Worm (Caenorhabditis elegans) whole organism, late embryonic: ENCODE data around the gene F29F11.20.

Source experiments
- K09A11.1 ChIP-seq: sonication (generic microtip); optimal IDR thresholded peaks from 2 replicates; lab custom pipeline; 2017; ENCODE audit warnings: antibody characterized with exemption, mild to moderate bottlenecking, missing genetic modification characterization, missing compliant biosample characterization; ENCODE audit not compliant: insufficient read depth
- T23F11.4 ChIP-seq: fragments of 200-800 bp; sonication (Bioruptor generic); optimal IDR thresholded peaks from 2 replicates; lab custom pipeline; 2018; ENCODE audit warnings: mild to moderate bottlenecking, missing genetic modification characterization, missing compliant biosample characterization
- Y22D7AL.16 ChIP-seq: sonication (generic microtip); optimal IDR thresholded peaks from 2 replicates; lab custom pipeline; 2016; ENCODE audit warnings: missing genetic modification characterization, missing compliant biosample characterization
- ceh-14 ChIP-seq: sonication (generic microtip); optimal IDR thresholded peaks from 2 replicates; lab custom pipeline; 2016; ENCODE audit warnings: missing genotype, missing genetic modification characterization, missing compliant biosample characterization
- ceh-19 ChIP-seq: fragments of 200-800 bp; sonication (Bioruptor generic); optimal IDR thresholded peaks from 2 replicates; lab custom pipeline; 2018; ENCODE audit warnings: mild to moderate bottlenecking, missing genetic modification characterization, missing compliant biosample characterization
- ceh-24 ChIP-seq: sonication (generic microtip); optimal IDR thresholded peaks from 2 replicates; lab custom pipeline; 2016; ENCODE audit warnings: mild to moderate bottlenecking, missing genetic modification characterization, missing compliant biosample characterization
- ceh-30 ChIP-seq: fragments of 150-350 bp; optimal IDR thresholded peaks from 2 replicates; lab custom pipeline; 2014; ENCODE audit warnings: missing biosample characterization, missing genetic modification characterization
- ceh-48 ChIP-seq: sonication (generic microtip); optimal IDR thresholded peaks from 2 replicates; lab custom pipeline; 2016; ENCODE audit warnings: missing genetic modification characterization, inconsistent platforms, missing compliant biosample characterization
- ceh-9 ChIP-seq: sonication (generic microtip); optimal IDR thresholded peaks from 2 replicates; lab custom pipeline; 2016; ENCODE audit warnings: mild to moderate bottlenecking, missing genetic modification characterization, inconsistent platforms, missing compliant biosample characterization
- che-1 ChIP-seq: sonication (generic microtip); optimal IDR thresholded peaks from 2 replicates; lab custom pipeline; 2016; ENCODE audit warnings: mild to moderate bottlenecking, missing genetic modification characterization, missing compliant biosample characterization
- dmd-4 ChIP-seq: sonication (generic microtip); optimal IDR thresholded peaks from 2 replicates; lab custom pipeline; 2016; ENCODE audit warnings: borderline replicate concordance, missing genetic modification characterization, missing compliant biosample characterization
- elt-4 ChIP-seq: sonication (generic microtip); optimal IDR thresholded peaks from 2 replicates; lab custom pipeline; 2016; ENCODE audit warnings: missing genetic modification characterization, missing compliant biosample characterization
- ets-4 ChIP-seq: sonication (generic microtip); optimal IDR thresholded peaks from 2 replicates; lab custom pipeline; 2016; ENCODE audit warnings: missing genetic modification characterization, missing compliant biosample characterization
- eyg-1 ChIP-seq: sonication (generic microtip); optimal IDR thresholded peaks from 2 replicates; lab custom pipeline; 2016; ENCODE audit warnings: missing genotype, missing genetic modification characterization, missing compliant biosample characterization
- fax-1 ChIP-seq: sonication (generic microtip); optimal IDR thresholded peaks from 2 replicates; lab custom pipeline; 2016; ENCODE audit warnings: missing genotype, missing genetic modification characterization, missing compliant biosample characterization
- fkh-10 ChIP-seq: fragments of 150-350 bp; optimal IDR thresholded peaks from 2 replicates; lab custom pipeline; 2014; ENCODE audit warnings: missing biosample characterization, missing genetic modification reagents, missing genetic modification characterization
- fkh-6 ChIP-seq: sonication (generic microtip); optimal IDR thresholded peaks from 2 replicates; lab custom pipeline; 2016; ENCODE audit warnings: missing genetic modification characterization, missing compliant biosample characterization
- gmeb-2 ChIP-seq: sonication (generic microtip); optimal IDR thresholded peaks from 2 replicates; lab custom pipeline; 2016; ENCODE audit warnings: missing genetic modification characterization, inconsistent platforms, missing compliant biosample characterization
- hlh-15 ChIP-seq: sonication (generic microtip); optimal IDR thresholded peaks from 2 replicates; lab custom pipeline; 2016; ENCODE audit warnings: missing genetic modification characterization, missing compliant biosample characterization
- hlh-6 ChIP-seq: sonication (generic microtip); optimal IDR thresholded peaks from 2 replicates; lab custom pipeline; 2016; ENCODE audit warnings: missing genotype, missing genetic modification characterization, missing compliant biosample characterization
- hlh-8 ChIP-seq: sonication (generic microtip); optimal IDR thresholded peaks from 2 replicates; lab custom pipeline; 2016; ENCODE audit warnings: missing genotype, missing genetic modification characterization, missing compliant biosample characterization
- lim-6 ChIP-seq: sonication (generic microtip); optimal IDR thresholded peaks from 2 replicates; lab custom pipeline; 2016; ENCODE audit warnings: missing genetic modification characterization, missing compliant biosample characterization
- madf-2 ChIP-seq: sonication (generic microtip); optimal IDR thresholded peaks from 2 replicates; lab custom pipeline; 2017; ENCODE audit warnings: missing genetic modification characterization, missing compliant biosample characterization
- nhr-232 ChIP-seq: sonication (generic microtip); optimal IDR thresholded peaks from 2 replicates; lab custom pipeline; 2016; ENCODE audit warnings: missing genetic modification characterization, missing compliant biosample characterization
- npax-4 ChIP-seq: sonication (generic microtip); optimal IDR thresholded peaks from 2 replicates; lab custom pipeline; 2016; ENCODE audit warnings: missing genetic modification characterization, missing compliant biosample characterization
- pag-3 ChIP-seq: sonication (generic microtip); optimal IDR thresholded peaks from 2 replicates; lab custom pipeline; 2016; ENCODE audit warnings: missing compliant biosample characterization, missing genetic modification characterization, borderline replicate concordance
- pat-9 ChIP-seq: fragments of 200-800 bp; sonication (Bioruptor generic); optimal IDR thresholded peaks from 2 replicates; lab custom pipeline; 2018; ENCODE audit warnings: mild to moderate bottlenecking, missing genetic modification characterization, moderate library complexity, missing compliant biosample characterization
- pax-1 ChIP-seq: fragments of 150-350 bp; optimal IDR thresholded peaks from 2 replicates; lab custom pipeline; 2014; ENCODE audit warnings: missing biosample characterization, missing genetic modification characterization
- pha-2 ChIP-seq: sonication (generic microtip); optimal IDR thresholded peaks from 2 replicates; lab custom pipeline; 2017; ENCODE audit warnings: mild to moderate bottlenecking, missing genetic modification characterization, missing compliant biosample characterization
- pros-1 ChIP-seq: fragments of 150-350 bp; optimal IDR thresholded peaks from 2 replicates; lab custom pipeline; 2014; ENCODE audit warnings: missing biosample characterization, missing genetic modification reagents, missing genetic modification characterization
- ref-2 ChIP-seq: sonication (generic microtip); optimal IDR thresholded peaks from 2 replicates; lab custom pipeline; 2016; ENCODE audit warnings: missing genetic modification characterization, missing compliant biosample characterization
- rnt-1 ChIP-seq: sonication (generic microtip); optimal IDR thresholded peaks from 2 replicates; lab custom pipeline; 2016; ENCODE audit warnings: missing genetic modification characterization, missing compliant biosample characterization
- sdc-2 ChIP-seq: sonication (generic microtip); optimal IDR thresholded peaks from 2 replicates; lab custom pipeline; 2016; ENCODE audit warnings: missing genotype, missing genetic modification characterization, missing compliant biosample characterization
- syd-9 ChIP-seq: sonication (generic microtip); optimal IDR thresholded peaks from 2 replicates; lab custom pipeline; 2016; ENCODE audit warnings: mild to moderate bottlenecking, missing genetic modification characterization, moderate library complexity, missing compliant biosample characterization
- ttx-3 ChIP-seq: sonication (generic microtip); optimal IDR thresholded peaks from 2 replicates; lab custom pipeline; 2016; ENCODE audit warnings: missing genetic modification reagents, missing genetic modification characterization, missing compliant biosample characterization
- unc-42 ChIP-seq: sonication (generic microtip); optimal IDR thresholded peaks from 2 replicates; lab custom pipeline; 2016; ENCODE audit warnings: missing genotype, missing genetic modification characterization, missing compliant biosample characterization
- unc-55 ChIP-seq: sonication (generic microtip); optimal IDR thresholded peaks from 2 replicates; lab custom pipeline; 2017; ENCODE audit warnings: missing biosample characterization, missing genetic modification reagents, missing genetic modification characterization
- unc-86 ChIP-seq: sonication (generic microtip); optimal IDR thresholded peaks from 2 replicates; lab custom pipeline; 2016; ENCODE audit warnings: missing genetic modification characterization, missing compliant biosample characterization
- zip-5 ChIP-seq: sonication (generic microtip); optimal IDR thresholded peaks from 2 replicates; lab custom pipeline; 2016; ENCODE audit warnings: missing genetic modification characterization, missing compliant biosample characterization

Gene F29F11.20

DNA sequence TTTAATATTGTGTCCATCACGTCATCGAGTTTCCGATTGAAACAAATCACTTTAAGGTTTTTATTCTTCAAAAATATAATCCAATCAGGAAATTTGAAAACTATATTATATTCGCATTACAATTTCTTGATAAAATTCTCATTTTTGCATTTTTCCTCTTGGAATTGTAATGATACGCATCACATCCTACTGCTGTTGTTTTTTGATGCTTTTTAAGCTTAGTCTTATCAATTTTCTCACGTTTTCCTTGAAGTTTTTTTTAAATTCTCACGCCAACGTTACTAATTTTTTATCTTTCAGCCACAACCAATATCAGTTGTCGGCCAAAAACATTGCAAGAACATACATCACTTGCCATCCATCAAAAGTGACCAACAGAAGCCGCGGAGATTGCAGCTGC, 5.6 kb upstream of the F29F11.20 start, which contains the start of gene gsp-1:
Gene gsp-1, plus strand, starts transcription at position 301 of the 400 bp plus-strand sequence.
- TF ChIP-seq ref-2, result no peak
- TF ChIP-seq npax-4 (tag; lab: Kevin White, UChicago), result no peak
- no peak for TF ChIP-seq pros-1 (tag; lab: Kevin White, UChicago)
- no peak for TF ChIP-seq T23F11.4 (GFP tag; lab: Kevin White, UChicago)
- TF ChIP-seq gmeb-2 (tag; lab: Kevin White, UChicago), result no peak
- no peak for TF ChIP-seq nhr-232 (tag; lab: Kevin White, UChicago)
- TF ChIP-seq ceh-48 (tag; lab: Kevin White, UChicago), result no peak
- no peak for TF ChIP-seq unc-55 (GFP tag; lab: Kevin White, UChicago)
- no peak for TF ChIP-seq pat-9 (tag; lab: Kevin White, UChicago)
- TF ChIP-seq zip-5 (tag; lab: Kevin White, UChicago), result no peak
- no peak for TF ChIP-seq sdc-2 (tag; lab: Kevin White, UChicago)
- no peak for TF ChIP-seq unc-86 (tag; lab: Kevin White, UChicago)
- no peak for TF ChIP-seq Y22D7AL.16
- TF ChIP-seq fkh-10 (GFP tag; lab: Kevin White, UChicago), result no peak
- no peak for TF ChIP-seq pax-1 (tag; lab: Kevin White, UChicago)

DNA sequence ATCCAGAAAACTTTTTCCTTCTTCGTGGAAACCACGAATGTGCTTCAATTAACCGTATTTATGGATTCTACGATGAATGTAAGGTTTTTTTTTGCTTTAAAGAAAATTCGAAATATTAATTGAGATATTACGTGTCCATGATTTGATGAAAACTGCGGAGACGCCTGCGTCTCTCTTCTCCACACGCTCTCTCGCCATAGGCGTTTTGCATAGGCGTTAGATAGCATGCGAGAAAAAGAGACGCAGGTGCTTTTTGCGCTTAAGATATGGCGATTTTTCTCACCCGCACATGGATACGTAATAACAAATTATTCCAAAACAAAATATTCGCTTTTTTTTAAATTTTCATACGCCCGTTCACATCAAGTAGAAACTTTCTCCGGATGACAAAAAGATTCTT, 4.2 kb upstream of the F29F11.20 start:
- TF ChIP-seq hlh-8 (tag; lab: Kevin White, UChicago) (no peak), hlh-6 (no peak)

DNA sequence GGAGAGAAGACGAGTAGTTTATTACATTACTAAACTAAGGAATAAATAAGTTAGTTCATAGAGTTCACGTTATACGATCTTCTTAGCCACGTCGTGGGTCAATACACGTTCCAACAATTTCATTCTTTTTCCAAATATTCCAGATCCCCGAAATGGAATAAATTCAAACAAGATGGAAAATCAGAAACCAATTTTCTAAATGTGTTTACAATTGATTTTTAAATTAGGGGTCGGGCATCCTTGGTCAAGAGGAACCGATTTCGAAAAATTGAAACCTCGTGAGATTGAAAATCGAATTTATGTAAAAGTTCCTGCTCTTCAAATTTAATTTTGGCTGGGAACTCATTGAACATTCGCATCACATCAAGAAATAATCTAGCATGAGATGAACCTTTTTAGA, 3.0 kb upstream of the F29F11.20 start:
- TF ChIP-seq madf-2, result no peak
- no peak for TF ChIP-seq unc-42 (tag; lab: Kevin White, UChicago)
- no peak for TF ChIP-seq ets-4 (tag; lab: Kevin White, UChicago)
- no peak for TF ChIP-seq pag-3 (tag; lab: Kevin White, UChicago)
- no peak for TF ChIP-seq dmd-4 (tag; lab: Kevin White, UChicago)
- TF ChIP-seq ttx-3, result no peak
- TF ChIP-seq pha-2, result no peak
- TF ChIP-seq fkh-6 (tag; lab: Kevin White, UChicago), result no peak
- TF ChIP-seq ceh-19 (GFP tag; lab: Kevin White, UChicago), result no peak
- no peak for TF ChIP-seq Y22D7AL.16
- no peak for TF ChIP-seq unc-55 (GFP tag; lab: Kevin White, UChicago)

DNA sequence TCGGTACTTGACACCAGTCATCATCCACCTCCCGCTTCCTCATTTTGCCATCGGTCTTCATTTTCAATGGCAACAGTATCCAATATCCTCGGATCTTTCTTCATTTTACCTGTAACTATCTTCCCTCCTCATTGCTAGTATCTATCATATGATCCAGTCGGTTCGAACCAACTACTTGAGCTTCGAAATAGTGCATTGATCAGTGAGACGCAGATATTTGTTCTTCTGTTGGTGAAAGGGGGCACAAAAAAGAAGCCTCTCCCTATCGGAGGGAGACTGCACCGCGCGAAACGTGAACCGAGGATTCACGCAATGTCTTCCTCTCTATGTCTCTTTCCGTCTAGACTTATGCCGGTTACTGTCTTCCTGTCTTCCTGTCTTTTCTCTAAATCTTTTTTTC, 3.6 kb downstream of the F29F11.20 start:
- no peak for TF ChIP-seq ttx-3
- no peak for TF ChIP-seq syd-9
- no peak for TF ChIP-seq hlh-15 (tag; lab: Kevin White, UChicago)
- TF ChIP-seq pag-3 (tag; lab: Kevin White, UChicago), result no peak
- no peak for TF ChIP-seq rnt-1 (tag; lab: Kevin White, UChicago)
- no peak for TF ChIP-seq ceh-24 (tag; lab: Kevin White, UChicago)
- no peak for TF ChIP-seq fkh-10 (GFP tag; lab: Kevin White, UChicago)
- no peak for TF ChIP-seq fax-1 (tag; lab: Kevin White, UChicago)
- TF ChIP-seq eyg-1 (tag; lab: Kevin White, UChicago), result no peak
- no peak for TF ChIP-seq ceh-9
- TF ChIP-seq T23F11.4 (GFP tag; lab: Kevin White, UChicago), result no peak
- TF ChIP-seq K09A11.1 (tag; lab: Kevin White, UChicago), result no peak
- no peak for TF ChIP-seq lim-6 (tag; lab: Kevin White, UChicago)
- TF ChIP-seq ceh-19 (GFP tag; lab: Kevin White, UChicago), result no peak
- TF ChIP-seq che-1 (tag; lab: Kevin White, UChicago), result no peak
- TF ChIP-seq ceh-30, result no peak
- TF ChIP-seq pax-1 (tag; lab: Kevin White, UChicago), result no peak
- no peak for TF ChIP-seq elt-4 (tag; lab: Kevin White, UChicago)
- no peak for TF ChIP-seq ceh-14 (tag; lab: Kevin White, UChicago)
